Fruit fly (Drosophila melanogaster) whole organism, embryonic: Measurements from ENCODE around the gene Hrd3.

Experiments used
- Adf1 ChIP-seq: fragments of 200-800 bp; sonication (Bioruptor generic); IDR thresholded peaks from 2 replicates; pipeline ENCODE4 v1.3.6; 2022; ENCODE audit warnings: missing biosample characterization, missing genetic modification characterization
- CG10267 ChIP-seq: fragments of 200-800 bp; sonication (Bioruptor generic); optimal IDR thresholded peaks from 2 replicates; lab custom pipeline; 2018; ENCODE audit warnings: missing biosample characterization, mild to moderate bottlenecking, missing genetic modification characterization, moderate library complexity
- CG10979 ChIP-seq: fragments of 200-800 bp; sonication (Bioruptor generic); optimal IDR thresholded peaks from 2 replicates; lab custom pipeline; 2018; ENCODE audit warnings: missing biosample characterization, mild to moderate bottlenecking, missing genetic modification characterization, moderate library complexity
- CG11398 ChIP-seq: fragments of 200-800 bp; sonication (Bioruptor generic); optimal IDR thresholded peaks from 2 replicates; lab custom pipeline; 2016; ENCODE audit warnings: missing biosample characterization, missing genetic modification characterization
- CG11696 ChIP-seq: fragments of 200-800 bp; sonication (Bioruptor generic); IDR thresholded peaks from 2 replicates; pipeline ENCODE4 v1.3.6; 2022; ENCODE audit warnings: missing biosample characterization, missing genetic modification characterization
- CG1233 ChIP-seq: fragments of 200-800 bp; sonication (Bioruptor generic); optimal IDR thresholded peaks from 4 replicates; lab custom pipeline; 2018; ENCODE audit warnings: missing biosample characterization, mild to moderate bottlenecking, missing genetic modification characterization
- CG15073 ChIP-seq: fragments of 200-800 bp; sonication (Bioruptor generic); optimal IDR thresholded peaks from 2 replicates; lab custom pipeline; 2016; ENCODE audit warnings: missing biosample characterization, missing genetic modification characterization
- CG15479 ChIP-seq: fragments of 200-800 bp; sonication (Bioruptor generic); optimal IDR thresholded peaks from 3 replicates; lab custom pipeline; 2019; ENCODE audit warnings: missing biosample characterization, mild to moderate bottlenecking, missing genetic modification characterization, moderate library complexity
- CG15514 ChIP-seq: fragments of 200-800 bp; sonication (Bioruptor generic); optimal IDR thresholded peaks from 3 replicates; lab custom pipeline; 2017; ENCODE audit warnings: missing biosample characterization, missing genetic modification characterization, mild to moderate bottlenecking, moderate library complexity, missing genetic modification reagents
- CG17385 ChIP-seq: fragments of 200-800 bp; sonication (Bioruptor generic); optimal IDR thresholded peaks from 3 replicates; lab custom pipeline; 2018; ENCODE audit warnings: missing biosample characterization, mild to moderate bottlenecking, missing genetic modification characterization
- CG18011 ChIP-seq: fragments of 200-800 bp; sonication (Bioruptor generic); optimal IDR thresholded peaks from 2 replicates; lab custom pipeline; 2017; ENCODE audit warnings: missing biosample characterization, missing genetic modification characterization, mild to moderate bottlenecking, moderate library complexity, missing genotype
- CG18619 ChIP-seq: fragments of 200-800 bp; sonication (Bioruptor generic); optimal IDR thresholded peaks from 3 replicates; lab custom pipeline; 2017; ENCODE audit warnings: missing biosample characterization, mild to moderate bottlenecking, missing genetic modification characterization
- CG31388 ChIP-seq: fragments of 200-800 bp; sonication (Bioruptor generic); optimal IDR thresholded peaks from 2 replicates; lab custom pipeline; 2016; ENCODE audit warnings: missing biosample characterization, missing genetic modification characterization
- CG34224 ChIP-seq: fragments of 200-800 bp; sonication (Bioruptor generic); IDR thresholded peaks from 3 replicates; pipeline ENCODE4 v1.3.6; 2022; ENCODE audit warnings: missing biosample characterization, missing genetic modification characterization; ENCODE audit not compliant: partially characterized antibody
- CG42726 ChIP-seq: fragments of 200-800 bp; sonication (Bioruptor generic); IDR thresholded peaks from 2 replicates; pipeline ENCODE4 v1.3.6; 2022; ENCODE audit warnings: missing biosample characterization, missing genetic modification characterization; ENCODE audit not compliant: partially characterized antibody
- CG5953 ChIP-seq: fragments of 200-800 bp; sonication (Bioruptor generic); IDR thresholded peaks from 2 replicates; pipeline ENCODE4 v1.3.6; 2022; ENCODE audit warnings: missing biosample characterization, missing genetic modification characterization
- CG7357 ChIP-seq: fragments of 200-800 bp; sonication (Bioruptor generic); IDR thresholded peaks from 3 replicates; pipeline ENCODE4 v1.3.6; 2022; ENCODE audit warnings: missing biosample characterization, missing genetic modification characterization
- CG7372 ChIP-seq: fragments of 200-800 bp; sonication (Bioruptor generic); IDR thresholded peaks from 2 replicates; pipeline ENCODE4 v1.3.6; 2022; ENCODE audit warnings: missing biosample characterization, missing genetic modification characterization
- CG7786 ChIP-seq: fragments of 200-800 bp; sonication (Bioruptor generic); optimal IDR thresholded peaks from 2 replicates; lab custom pipeline; 2016; ENCODE audit warnings: missing biosample characterization, missing genetic modification characterization
- CG8290 ChIP-seq, 3 experiments: fragments of 200-800 bp; sonication (Bioruptor generic); optimal IDR thresholded peaks; 2 replicates each; lab custom pipeline; 2016 to 2019; ENCODE audit warnings: missing biosample characterization in 3 of 3, missing genetic modification characterization in 3 of 3, mild to moderate bottlenecking in 2 of 3, moderate library complexity in 1 of 3
- CG8944 ChIP-seq: fragments of 200-800 bp; sonication (Bioruptor generic); optimal IDR thresholded peaks from 3 replicates; lab custom pipeline; 2016; ENCODE audit warnings: missing biosample characterization, missing genetic modification characterization
- CTCF ChIP-seq: fragments of 200-800 bp; sonication (Bioruptor generic); optimal IDR thresholded peaks from 2 replicates; lab custom pipeline; 2017; ENCODE audit warnings: missing biosample characterization, mild to moderate bottlenecking, missing genetic modification characterization, moderate library complexity
- Doc3 ChIP-seq: fragments of 200-800 bp; sonication (Bioruptor generic); IDR thresholded peaks from 3 replicates; pipeline ENCODE4 v1.3.6; 2022; ENCODE audit warnings: missing biosample characterization, missing genetic modification characterization; ENCODE audit not compliant: partially characterized antibody
- ERR ChIP-seq: fragments of 200-800 bp; sonication (Bioruptor generic); optimal IDR thresholded peaks from 2 replicates; lab custom pipeline; 2016; ENCODE audit warnings: missing biosample characterization, missing genetic modification characterization
- Fer3 ChIP-seq: fragments of 200-800 bp; sonication (Bioruptor generic); optimal IDR thresholded peaks from 2 replicates; lab custom pipeline; 2018; ENCODE audit warnings: missing biosample characterization, mild to moderate bottlenecking, missing genetic modification characterization, moderate library complexity
- Gsc ChIP-seq: fragments of 200-800 bp; sonication (Bioruptor generic); IDR thresholded peaks from 2 replicates; pipeline ENCODE4 v1.3.6; 2022; ENCODE audit warnings: missing biosample characterization, missing genetic modification characterization
- HLHmδ ChIP-seq: fragments of 200-800 bp; sonication (Bioruptor generic); optimal IDR thresholded peaks from 2 replicates; lab custom pipeline; 2018; ENCODE audit warnings: missing biosample characterization, mild to moderate bottlenecking, missing genetic modification characterization, moderate library complexity
- Hand ChIP-seq: fragments of 200-800 bp; sonication (Bioruptor generic); optimal IDR thresholded peaks from 2 replicates; lab custom pipeline; 2017; ENCODE audit warnings: mild to moderate bottlenecking, missing biosample characterization, missing genetic modification reagents, missing genetic modification characterization
- Hey ChIP-seq: fragments of 200-800 bp; sonication (Bioruptor generic); optimal IDR thresholded peaks from 3 replicates; lab custom pipeline; 2018; ENCODE audit warnings: missing biosample characterization, mild to moderate bottlenecking, missing genetic modification characterization
- Hmx ChIP-seq: fragments of 200-800 bp; sonication (Bioruptor generic); optimal IDR thresholded peaks from 2 replicates; lab custom pipeline; 2016; ENCODE audit warnings: missing biosample characterization, missing genetic modification characterization
- Lpt ChIP-seq: fragments of >200 bp; optimal IDR thresholded peaks from 2 replicates; lab custom pipeline; 2018; ENCODE audit warnings: missing biosample characterization, missing genetic modification characterization
- Scr ChIP-seq: fragments of 200-800 bp; sonication (Bioruptor generic); IDR thresholded peaks from 2 replicates; pipeline ENCODE4 v1.3.6; 2022; ENCODE audit warnings: missing biosample characterization, missing genetic modification characterization; ENCODE audit not compliant: partially characterized antibody
- Spps ChIP-seq: fragments of 200-800 bp; sonication (Bioruptor generic); optimal IDR thresholded peaks from 2 replicates; lab custom pipeline; 2018; ENCODE audit warnings: missing biosample characterization, mild to moderate bottlenecking, missing genetic modification characterization
- Sry-δ ChIP-seq: fragments of 200-800 bp; sonication (Bioruptor generic); optimal IDR thresholded peaks from 2 replicates; lab custom pipeline; 2016; ENCODE audit warnings: missing biosample characterization, missing genetic modification characterization
- az2 ChIP-seq: fragments of 200-800 bp; sonication (Bioruptor generic); optimal IDR thresholded peaks from 3 replicates; lab custom pipeline; 2016; ENCODE audit warnings: missing biosample characterization, missing genetic modification characterization
- caup ChIP-seq: fragments of 200-800 bp; sonication (Bioruptor generic); optimal IDR thresholded peaks from 3 replicates; lab custom pipeline; 2017; ENCODE audit warnings: missing biosample characterization, mild to moderate bottlenecking, missing genetic modification characterization, moderate library complexity; ENCODE audit not compliant: severe bottlenecking
- ewg ChIP-seq: fragments of 200-800 bp; sonication (Bioruptor generic); optimal IDR thresholded peaks from 3 replicates; lab custom pipeline; 2017; ENCODE audit warnings: mild to moderate bottlenecking, missing biosample characterization, missing genetic modification reagents, missing genetic modification characterization
- exex ChIP-seq: fragments of 200-800 bp; sonication (Bioruptor generic); optimal IDR thresholded peaks from 4 replicates; lab custom pipeline; 2018; ENCODE audit warnings: missing biosample characterization, mild to moderate bottlenecking, missing genetic modification characterization, moderate library complexity
- fu2 ChIP-seq: fragments of 200-800 bp; sonication (Bioruptor generic); optimal IDR thresholded peaks from 2 replicates; lab custom pipeline; 2016; ENCODE audit warnings: missing biosample characterization, missing genetic modification characterization
- hth ChIP-seq: fragments of >200 bp; optimal IDR thresholded peaks from 2 replicates; lab custom pipeline; 2017; ENCODE audit warnings: inconsistent platforms
- ind ChIP-seq: fragments of 200-800 bp; sonication (Bioruptor generic); optimal IDR thresholded peaks from 3 replicates; lab custom pipeline; 2016; ENCODE audit warnings: missing biosample characterization, missing genetic modification characterization
- mld ChIP-seq: fragments of 200-800 bp; sonication (Bioruptor generic); IDR thresholded peaks from 3 replicates; pipeline ENCODE4 v1.3.6; 2022; ENCODE audit warnings: missing biosample characterization, missing genetic modification characterization; ENCODE audit not compliant: partially characterized antibody
- nau ChIP-seq: fragments of 200-800 bp; sonication (Bioruptor generic); optimal IDR thresholded peaks from 3 replicates; lab custom pipeline; 2017; ENCODE audit warnings: missing biosample characterization, mild to moderate bottlenecking, missing genetic modification characterization, missing genetic modification reagents
- otp ChIP-seq: fragments of 200-800 bp; sonication (Bioruptor generic); IDR thresholded peaks from 3 replicates; pipeline ENCODE4, ENCODE4 v1.3.6; 2022; ENCODE audit warnings: missing biosample characterization, missing genetic modification characterization
- pzg ChIP-seq: fragments of 200-800 bp; sonication (Bioruptor generic); optimal IDR thresholded peaks from 3 replicates; lab custom pipeline; 2018; ENCODE audit warnings: missing biosample characterization, mild to moderate bottlenecking, missing genetic modification characterization, moderate library complexity
- ro ChIP-seq: fragments of 200-800 bp; sonication (Bioruptor generic); IDR thresholded peaks from 2 replicates; pipeline ENCODE4 v1.3.6; 2022; ENCODE audit warnings: missing biosample characterization, missing genetic modification characterization
- seq ChIP-seq: fragments of 200-800 bp; sonication (Bioruptor generic); IDR thresholded peaks from 2 replicates; pipeline ENCODE4 v1.3.6; 2022; ENCODE audit warnings: missing biosample characterization, missing genetic modification characterization
- so ChIP-seq: fragments of 200-800 bp; sonication (Bioruptor generic); IDR thresholded peaks from 3 replicates; pipeline ENCODE4 v1.3.6; 2022; ENCODE audit warnings: missing biosample characterization, missing genetic modification characterization
- tin ChIP-seq: fragments of 200-800 bp; sonication (Bioruptor generic); optimal IDR thresholded peaks from 3 replicates; lab custom pipeline; 2016; ENCODE audit warnings: missing biosample characterization, missing genetic modification characterization
- unpg ChIP-seq: fragments of 200-800 bp; sonication (Bioruptor generic); optimal IDR thresholded peaks from 3 replicates; lab custom pipeline; 2018; ENCODE audit warnings: missing biosample characterization, mild to moderate bottlenecking, missing genetic modification characterization, moderate library complexity

Hrd3 gene

DNA sequence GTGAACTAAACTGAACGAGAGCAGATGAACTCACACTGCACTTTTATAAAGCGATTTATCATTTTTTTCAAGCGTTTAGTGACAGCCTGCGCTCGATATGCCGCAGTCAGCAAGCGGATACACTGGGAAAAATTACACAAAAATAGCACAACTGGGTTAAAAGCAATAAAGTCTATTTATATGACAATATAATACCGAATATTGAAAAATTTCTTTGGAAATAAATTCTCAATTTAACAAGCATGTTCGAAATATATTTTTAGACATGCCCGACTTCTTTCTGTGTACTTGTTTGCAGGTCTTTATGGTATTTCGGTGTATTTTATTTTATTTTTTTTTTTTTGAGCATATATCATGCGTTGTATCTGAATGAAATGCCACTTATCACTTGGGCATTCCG is 44.5 kb downstream of the Hrd3 start (continued):
- TF ChIP-seq Hmx (GFP tag; lab: Kevin White, UChicago), result peak; percentile 22
- peak; percentile 58 for TF ChIP-seq CG17385 (GFP tag; lab: Kevin White, UChicago)
- TF ChIP-seq Adf1 (GFP tag; lab: Robert Waterston, UW), result no peak
- TF ChIP-seq ERR (GFP tag; lab: Kevin White, UChicago), result no peak
- TF ChIP-seq CG8944 (GFP tag; lab: Kevin White, UChicago), result peak; percentile 47
- peak; percentile 34; the same call in 1 of the 2 replicates for TF ChIP-seq CG5953 (GFP tag; lab: Robert Waterston, UW)
- peak; percentile 47; the same call in 1 of the 2 replicates for TF ChIP-seq CG11696 (GFP tag; lab: Robert Waterston, UW)
- no peak for TF ChIP-seq mld (GFP tag; lab: Robert Waterston, UW)
- peak; percentile 17 for TF ChIP-seq ind (GFP tag; lab: Kevin White, UChicago)
- TF ChIP-seq CG1233 (GFP tag; lab: Kevin White, UChicago), result peak; percentile 56
- peak; percentile 9 for TF ChIP-seq CTCF (GFP tag; lab: Kevin White, UChicago)
- no peak for TF ChIP-seq Doc3 (GFP tag; lab: Robert Waterston, UW)
- TF ChIP-seq CG10979 (tag; lab: Kevin White, UChicago), result peak; percentile 67
- peak; percentile 80; the same call in 2 of the 3 replicates for TF ChIP-seq so (GFP tag; lab: Robert Waterston, UW)
- peak; percentile 64 for TF ChIP-seq CG31388
- peak; percentile 71 for TF ChIP-seq tin (GFP tag; lab: Kevin White, UChicago)
- no peak for TF ChIP-seq CG42726 (GFP tag; lab: Robert Waterston, UW)
- TF ChIP-seq Sry-δ (GFP tag; lab: Kevin White, UChicago), result peak; percentile 21
- TF ChIP-seq CG15073 (GFP tag; lab: Kevin White, UChicago), result no peak
- TF ChIP-seq CG15479, result no peak
- peak; percentile 82 for TF ChIP-seq nau (GFP tag; lab: Kevin White, UChicago)
- 0 out of 2 replicates have a peak, but pooled peaks have one; percentile 48 for TF ChIP-seq seq (GFP tag; lab: Robert Waterston, UW)
- no peak for TF ChIP-seq Hey (tag; lab: Kevin White, UChicago)
- TF ChIP-seq HLHmδ, result no peak
- peak; percentile 82 for TF ChIP-seq unpg
- no peak for TF ChIP-seq Lpt (GFP tag; lab: Kevin White, UChicago)
- TF ChIP-seq CG11398 (GFP tag; lab: Kevin White, UChicago), result no peak
- TF ChIP-seq CG18011 (GFP tag; lab: Kevin White, UChicago), result no peak
- TF ChIP-seq exex (tag; lab: Kevin White, UChicago), result no peak
- peak; percentile 55 for TF ChIP-seq CG10267 (tag; lab: Kevin White, UChicago)
- peak; percentile 15 for TF ChIP-seq CG8290 (GFP tag; optimal IDR thresholded peaks at IDR 0.05; lab: Kevin White, UChicago)
- TF ChIP-seq CG8290 (tag; optimal IDR thresholded peaks at IDR 0.05; lab: Kevin White, UChicago), result peak in 1 of 2 experiments; percentile 59
- peak; percentile 28 for TF ChIP-seq CG7786
- TF ChIP-seq pzg (GFP tag; lab: Kevin White, UChicago), result no peak
- peak; percentile 7 for TF ChIP-seq fu2 (GFP tag; lab: Kevin White, UChicago)
- no peak for TF ChIP-seq Hand (GFP tag; lab: Kevin White, UChicago)
- TF ChIP-seq CG15514 (GFP tag; lab: Kevin White, UChicago), result peak; percentile 2
- peak; percentile 41 for TF ChIP-seq CG18619 (GFP tag; lab: Kevin White, UChicago)
- no peak for TF ChIP-seq Gsc (GFP tag; lab: Robert Waterston, UW)
- TF ChIP-seq Fer3 (tag; lab: Kevin White, UChicago), result peak; percentile 50
- TF ChIP-seq Scr, result no peak
- TF ChIP-seq otp (GFP tag; lab: Robert Waterston, UW), result peak; percentile 70; the same call in 2 of the 3 replicates
- TF ChIP-seq Spps (tag; lab: Kevin White, UChicago), result peak; percentile 33
- TF ChIP-seq CG7357 (GFP tag; lab: Robert Waterston, UW), result no peak
- peak; percentile 78 for TF ChIP-seq az2 (GFP tag; lab: Kevin White, UChicago)
- TF ChIP-seq CG34224 (GFP tag; lab: Robert Waterston, UW), result no peak
- no peak for TF ChIP-seq CG7372 (GFP tag; lab: Robert Waterston, UW)
- peak; percentile 36 for TF ChIP-seq ewg (GFP tag; lab: Kevin White, UChicago)
- no peak for TF ChIP-seq hth
- no peak for TF ChIP-seq caup (GFP tag; lab: Kevin White, UChicago)
- 0 out of 2 replicates have a peak, but pooled peaks have one; percentile 9 for TF ChIP-seq ro (GFP tag; lab: Robert Waterston, UW)
